Worm (Caenorhabditis elegans) whole organism, L3 larva: ENCODE measurements around the gene gba-2.

Experiments used
- fkh-10 ChIP-seq: sonication (generic microtip); optimal IDR thresholded peaks from 2 replicates; lab custom pipeline; 2017; ENCODE audit warnings: missing biosample characterization, missing genetic modification reagents, missing genetic modification characterization
- hmg-11 ChIP-seq: sonication (generic microtip); optimal IDR thresholded peaks from 2 replicates; lab custom pipeline; 2016; ENCODE audit warnings: missing genetic modification characterization, missing compliant biosample characterization
- skn-1 ChIP-seq: fragments of 150-350 bp; optimal IDR thresholded peaks from 2 replicates; lab custom pipeline; 2014; ENCODE audit warnings: missing biosample characterization, missing genetic modification characterization
- ztf-11 ChIP-seq: fragments of 150-350 bp; optimal IDR thresholded peaks from 2 replicates; lab custom pipeline; 2014; ENCODE audit warnings: missing biosample characterization, missing genetic modification characterization

ce11 chrII:2207812-2208211, 21.6 kb upstream of the gba-2 start, which contains the start of gene Y59C2A.1:
- TF ChIP-seq skn-1 (tag; lab: Kevin White, UChicago) (no peak), hmg-11 (tag; lab: Kevin White, UChicago) (no peak), fkh-10 (GFP tag; lab: Kevin White, UChicago) (no peak), ztf-11 (no peak)
